Worm (Caenorhabditis elegans): ENCODE measurements around the gene npl-4.2.

npl-4.2 gene

ce11 chrII:5577060-5577459, 45.6 kb upstream of the npl-4.2 start (continued):
- TF ChIP-seq attf-3 (GFP tag; conservative IDR thresholded peaks at IDR 0.05) (0 out of 2 replicates have a peak, but pooled peaks have one; percentile 13), lin-26 (GFP tag; IDR thresholded peaks at IDR 0.05) (peak; percentile 86), sptf-2 (GFP tag; optimal IDR thresholded peaks at IDR 0.05) (no peak), ceh-100 (GFP tag; IDR thresholded peaks at IDR 0.05) (peak; percentile 53; the same call in 1 of the 2 replicates), snpc-1.1 (tag; optimal IDR thresholded peaks at IDR 0.05; ENCODE audit: insufficient read depth) (no peak), attf-5 (GFP tag; optimal IDR thresholded peaks at IDR 0.05) (peak; percentile 30), snpc-4 (GFP tag; optimal IDR thresholded peaks at IDR 0.05) (peak; percentile 54), snpc-4 (tag; optimal IDR thresholded peaks at IDR 0.05) (peak; percentile 25 to 86 (median 70)), T26A5.8 (tag; optimal IDR thresholded peaks at IDR 0.05) (no peak), fkh-3 (tag; optimal IDR thresholded peaks at IDR 0.05) (no peak), pbrm-1 (GFP tag; IDR thresholded peaks at IDR 0.05) (no peak), cebp-2 (GFP tag; IDR thresholded peaks at IDR 0.05) (peak; percentile 60; the same call in 1 of the 2 replicates), T07F8.4 (tag; optimal IDR thresholded peaks at IDR 0.05) (peak; percentile 24), F57A8.1 (GFP tag; optimal IDR thresholded peaks at IDR 0.05) (no peak), efl-1 (GFP tag; optimal IDR thresholded peaks at IDR 0.05) (no peak), sdz-38 (tag; optimal IDR thresholded peaks at IDR 0.05) (no peak), lsl-1 (GFP tag; optimal IDR thresholded peaks at IDR 0.05) (peak; percentile 8), madf-3 (GFP tag; IDR thresholded peaks at IDR 0.05) (no peak), egl-18 (GFP tag; IDR thresholded peaks at IDR 0.05) (no peak), hsf-1 (GFP tag; IDR thresholded peaks at IDR 0.05) (no peak), B0035.1 (tag; optimal IDR thresholded peaks at IDR 0.05) (peak; percentile 15), ztf-3 (GFP tag; optimal IDR thresholded peaks at IDR 0.05) (no peak), mes-4 (tag; optimal IDR thresholded peaks at IDR 0.05) (peak; percentile 56), die-1 (tag; optimal IDR thresholded peaks at IDR 0.05) (peak; percentile 69), madf-8 (GFP tag; conservative IDR thresholded peaks at IDR 0.05) (no peak), zim-3 (tag; optimal IDR thresholded peaks at IDR 0.05) (peak; percentile 35), snpc-1.3 (tag; optimal IDR thresholded peaks at IDR 0.05; ENCODE audit: insufficient read depth) (peak; percentile 80), aptf-3 (GFP tag; IDR thresholded peaks at IDR 0.05) (no peak), mel-28 (tag; optimal IDR thresholded peaks at IDR 0.05; ENCODE audit: borderline replicate concordance) (no peak), mxl-1 (tag; optimal IDR thresholded peaks at IDR 0.05) (peak; percentile 41), F49E8.2 (tag; optimal IDR thresholded peaks at IDR 0.05; ENCODE audit: insufficient read depth) (no peak), F33H1.4 (GFP tag; IDR thresholded peaks at IDR 0.05) (peak; percentile 27; the same call in 1 of the 2 replicates), lag-1 (GFP tag; IDR thresholded peaks at IDR 0.05) (no peak), attf-6 (GFP tag; IDR thresholded peaks at IDR 0.05) (peak; percentile 70), hmg-20 (GFP tag; IDR thresholded peaks at IDR 0.05) (no peak), ztf-25 (GFP tag; IDR thresholded peaks at IDR 0.05) (no peak), lin-40 (tag; optimal IDR thresholded peaks at IDR 0.05) (peak; percentile 48), ceh-40 (GFP tag; IDR thresholded peaks at IDR 0.05) (peak; percentile 59; the same call in 1 of the 2 replicates), Y53F4B.3 (GFP tag; IDR thresholded peaks at IDR 0.05) (0 out of 2 replicates have a peak, but pooled peaks have one; percentile 30), repo-1 (tag; optimal IDR thresholded peaks at IDR 0.05) (peak; percentile 15), dox-1 (GFP tag; IDR thresholded peaks at IDR 0.05) (peak; percentile 71), K11D2.4 (GFP tag; IDR thresholded peaks at IDR 0.05) (no peak), ztf-28 (GFP tag; IDR thresholded peaks at IDR 0.05) (no peak), rpc-1 (optimal IDR thresholded peaks at IDR 0.05) (peak; percentile 80), rpc-1 (tag; optimal IDR thresholded peaks at IDR 0.05) (peak; percentile 88), athp-1 (tag; optimal IDR thresholded peaks at IDR 0.05) (peak; percentile 50), tbx-9 (tag; optimal IDR thresholded peaks at IDR 0.05; ENCODE audit: borderline replicate concordance) (no peak), rec-8 (tag; optimal IDR thresholded peaks at IDR 0.05) (peak in 1 of 2 experiments; percentile 65), egl-44 (GFP tag; IDR thresholded peaks at IDR 0.05) (no peak)

Measured in whole organism, young adult.